Worm (Caenorhabditis elegans) whole organism, mixed stage, embryonic: Measurements from ENCODE around the gene mtr-4.

Experiments
- blmp-1 ChIP-seq: fragments of 150-350 bp; optimal IDR thresholded peaks from 2 replicates; lab custom pipeline; 2014; ENCODE audit warnings: missing biosample characterization, missing genetic modification characterization
- ces-1 ChIP-seq: fragments of 150-350 bp; optimal IDR thresholded peaks from 2 replicates; lab custom pipeline; 2014; ENCODE audit warnings: missing biosample characterization, missing genetic modification reagents, missing genetic modification characterization
- drap-1 ChIP-seq: fragments of 200-800 bp; sonication (Bioruptor generic); optimal IDR thresholded peaks from 3 replicates; lab custom pipeline; 2018; ENCODE audit warnings: mild to moderate bottlenecking, missing genetic modification characterization, missing compliant biosample characterization
- elt-3 ChIP-seq: fragments of 150-350 bp; optimal IDR thresholded peaks from 2 replicates; lab custom pipeline; 2014; ENCODE audit warnings: missing biosample characterization, missing genetic modification characterization
- lin-32 ChIP-seq: fragments of 200-800 bp; sonication (Bioruptor generic); optimal IDR thresholded peaks from 2 replicates; lab custom pipeline; 2018; ENCODE audit warnings: mild to moderate bottlenecking, missing genetic modification characterization, missing compliant biosample characterization
- lsy-2 ChIP-seq: fragments of 150-350 bp; optimal IDR thresholded peaks from 2 replicates; lab custom pipeline; 2014; ENCODE audit warnings: missing biosample characterization, missing genetic modification characterization
- nhr-12 ChIP-seq: fragments of 150-350 bp; optimal IDR thresholded peaks from 2 replicates; lab custom pipeline; 2014; ENCODE audit warnings: missing biosample characterization, missing genetic modification characterization
- nhr-237 ChIP-seq: fragments of 150-350 bp; optimal IDR thresholded peaks from 2 replicates; lab custom pipeline; 2014; ENCODE audit warnings: missing biosample characterization, missing genetic modification characterization
- nhr-28 ChIP-seq: fragments of 150-350 bp; optimal IDR thresholded peaks from 2 replicates; lab custom pipeline; 2014; ENCODE audit warnings: missing biosample characterization, missing genetic modification characterization
- nhr-76 ChIP-seq: sonication (generic microtip); optimal IDR thresholded peaks from 2 replicates; lab custom pipeline; 2017; ENCODE audit warnings: missing biosample characterization, missing genetic modification characterization
- unc-39 ChIP-seq: fragments of 150-350 bp; optimal IDR thresholded peaks from 2 replicates; lab custom pipeline; 2014; ENCODE audit warnings: missing biosample characterization, missing genetic modification characterization
- unc-62 ChIP-seq: fragments of 150-350 bp; optimal IDR thresholded peaks from 2 replicates; lab custom pipeline; 2014; ENCODE audit warnings: missing biosample characterization, missing genetic modification reagents, missing genetic modification characterization
- ztf-11 ChIP-seq: fragments of 150-350 bp; optimal IDR thresholded peaks from 2 replicates; lab custom pipeline; 2014; ENCODE audit warnings: missing biosample characterization, missing genetic modification characterization

DNA sequence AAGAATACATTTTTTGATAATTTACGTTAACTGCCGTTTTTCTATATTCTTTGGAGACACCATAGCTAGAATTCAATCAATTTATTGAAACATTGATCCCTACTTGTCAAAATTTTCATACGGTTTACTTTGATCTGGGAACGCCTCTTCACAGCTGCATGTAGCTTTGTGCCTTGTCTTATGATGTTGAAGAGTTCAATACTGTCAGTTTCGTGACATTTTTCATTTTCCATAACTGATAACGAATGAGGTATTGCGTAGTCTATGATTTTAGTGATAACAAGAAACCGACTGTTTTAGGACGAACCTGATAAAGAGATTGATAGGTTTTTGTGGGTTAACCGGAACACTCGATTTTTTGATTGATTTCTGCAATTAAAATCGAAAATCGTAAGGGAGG is 24.1 kb upstream of the mtr-4 start:
- no peak for TF ChIP-seq lsy-2 (tag; lab: Kevin White, UChicago)
- no peak for TF ChIP-seq ztf-11 (tag; lab: Kevin White, UChicago)
- TF ChIP-seq nhr-237 (tag; lab: Kevin White, UChicago), result no peak
- no peak for TF ChIP-seq ces-1 (GFP tag; lab: Kevin White, UChicago)
- no peak for TF ChIP-seq unc-39 (tag; lab: Kevin White, UChicago)
- no peak for TF ChIP-seq blmp-1
- no peak for TF ChIP-seq nhr-12 (tag; lab: Kevin White, UChicago)
- TF ChIP-seq elt-3 (tag; lab: Kevin White, UChicago), result no peak
- no peak for TF ChIP-seq unc-62 (GFP tag; lab: Kevin White, UChicago)
- TF ChIP-seq nhr-28, result no peak
- no peak for TF ChIP-seq nhr-76 (tag; lab: Kevin White, UChicago)
- TF ChIP-seq drap-1 (GFP tag; lab: Kevin White, UChicago), result no peak
- TF ChIP-seq lin-32 (GFP tag; lab: Kevin White, UChicago), result no peak
